Worm (Caenorhabditis elegans): ENCODE measurements around the gene top-2.

DNA sequence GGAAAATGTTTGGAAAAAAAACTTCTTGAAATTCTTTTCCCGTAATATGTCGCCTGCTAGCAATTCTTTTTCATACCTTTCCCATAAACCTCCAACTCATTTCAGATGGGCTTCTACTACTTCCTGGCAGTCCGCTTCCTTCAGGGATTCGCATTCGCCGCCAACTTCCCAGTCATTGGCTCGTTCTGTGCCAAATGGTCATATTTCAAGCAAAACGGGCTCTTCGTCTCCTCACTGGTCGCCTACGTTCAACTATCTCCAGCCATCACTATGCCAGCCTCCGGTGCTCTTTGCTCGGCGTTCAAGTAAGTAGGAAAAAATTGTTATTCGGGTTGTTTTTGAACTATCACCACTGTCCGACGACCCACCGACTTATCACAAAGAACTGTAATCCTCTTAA lies 30.9 kb upstream of the top-2 start:
- TF ChIP-seq nhr-28 (tag; optimal IDR thresholded peaks at IDR 0.05) (no peak), unc-120 (tag; optimal IDR thresholded peaks at IDR 0.05; ENCODE audit: poor library complexity, severe bottlenecking) (no peak), elt-1 (tag; optimal IDR thresholded peaks at IDR 0.05; ENCODE audit: borderline replicate concordance, insufficient read depth) (no peak), nhr-12 (tag; optimal IDR thresholded peaks at IDR 0.05) (no peak), nhr-76 (tag; optimal IDR thresholded peaks at IDR 0.05) (no peak), snpc-4 (tag; optimal IDR thresholded peaks at IDR 0.05) (no peak), mep-1 (tag; optimal IDR thresholded peaks at IDR 0.05) (no peak), ham-2 (GFP tag; optimal IDR thresholded peaks at IDR 0.05) (no peak), unc-39 (tag; optimal IDR thresholded peaks at IDR 0.05) (no peak), lin-13 (tag; optimal IDR thresholded peaks at IDR 0.05) (no peak)
